Worm (Caenorhabditis elegans) whole organism, L3 larva: Measurements from ENCODE around the gene F08H9.2.

Experiments
- R02D3.7 ChIP-seq: fragments of 150-350 bp; optimal IDR thresholded peaks from 2 replicates; lab custom pipeline; 2014; ENCODE audit warnings: missing biosample characterization, missing genetic modification characterization
- aly-2 ChIP-seq: fragments of 150-350 bp; optimal IDR thresholded peaks from 2 replicates; lab custom pipeline; 2014; ENCODE audit warnings: missing biosample characterization, missing genetic modification characterization
- ama-1 ChIP-seq: fragments of 150-350 bp; optimal IDR thresholded peaks from 2 replicates; lab custom pipeline; 2018
- ceh-16 ChIP-seq: sonication (generic microtip); optimal IDR thresholded peaks from 2 replicates; lab custom pipeline; 2017; ENCODE audit warnings: missing biosample characterization, missing genetic modification characterization
- ceh-28 ChIP-seq: fragments of 150-350 bp; optimal IDR thresholded peaks from 2 replicates; lab custom pipeline; 2014; ENCODE audit warnings: missing biosample characterization, missing genetic modification reagents, missing genetic modification characterization
- ceh-82 ChIP-seq: fragments of 150-350 bp; optimal IDR thresholded peaks from 2 replicates; lab custom pipeline; 2014; ENCODE audit warnings: missing biosample characterization, missing genetic modification characterization
- daf-12 ChIP-seq: fragments of 150-350 bp; optimal IDR thresholded peaks from 2 replicates; lab custom pipeline; 2014; ENCODE audit warnings: missing biosample characterization, missing genetic modification reagents, missing genetic modification characterization
- egl-27 ChIP-seq: sonication (generic microtip); optimal IDR thresholded peaks from 4 replicates; lab custom pipeline; 2017; ENCODE audit warnings: missing biosample characterization, missing genetic modification reagents, missing genetic modification characterization
- egl-5 ChIP-seq: fragments of 150-350 bp; optimal IDR thresholded peaks from 2 replicates; lab custom pipeline; 2017; ENCODE audit warnings: missing biosample characterization, missing genetic modification reagents, missing genetic modification characterization, inconsistent platforms
- elt-2 ChIP-seq: sonication (generic microtip); optimal IDR thresholded peaks from 2 replicates; lab custom pipeline; 2016; ENCODE audit warnings: missing genetic modification reagents, mild to moderate bottlenecking, missing genetic modification characterization, missing compliant biosample characterization
- elt-3 ChIP-seq, 3 experiments: fragments of 150-350 bp in 1 of 3; sonication (generic microtip) in 2 of 3; optimal IDR thresholded peaks; 2 replicates in 2 of 3; 4 replicates in 1 of 3; lab custom pipeline; 2014 to 2017; ENCODE audit warnings: missing biosample characterization in 3 of 3, missing genetic modification characterization in 3 of 3
- fkh-10 ChIP-seq: sonication (generic microtip); optimal IDR thresholded peaks from 2 replicates; lab custom pipeline; 2017; ENCODE audit warnings: missing biosample characterization, missing genetic modification reagents, missing genetic modification characterization
- fkh-2 ChIP-seq: fragments of 150-350 bp; optimal IDR thresholded peaks from 2 replicates; lab custom pipeline; 2014; ENCODE audit warnings: missing biosample characterization, missing genetic modification reagents, missing genetic modification characterization
- hmg-11 ChIP-seq: sonication (generic microtip); optimal IDR thresholded peaks from 2 replicates; lab custom pipeline; 2016; ENCODE audit warnings: missing genetic modification characterization, missing compliant biosample characterization
- jun-1 ChIP-seq: fragments of 150-350 bp; optimal IDR thresholded peaks from 2 replicates; lab custom pipeline; 2014; ENCODE audit warnings: missing biosample characterization, missing genetic modification reagents, missing genetic modification characterization
- lin-15B ChIP-seq: fragments of 150-350 bp; optimal IDR thresholded peaks from 2 replicates; lab custom pipeline; 2014; ENCODE audit warnings: missing biosample characterization, missing genetic modification characterization
- lsy-12 ChIP-seq: sonication (generic microtip); optimal IDR thresholded peaks from 2 replicates; lab custom pipeline; 2016; ENCODE audit warnings: mild to moderate bottlenecking, missing genetic modification characterization, missing compliant biosample characterization
- mdl-1 ChIP-seq: fragments of 150-350 bp; optimal IDR thresholded peaks from 2 replicates; lab custom pipeline; 2014; ENCODE audit warnings: missing biosample characterization, missing genetic modification characterization
- nfya-1 ChIP-seq: sonication (generic microtip); optimal IDR thresholded peaks from 2 replicates; lab custom pipeline; 2017; ENCODE audit warnings: missing genetic modification characterization, mild to moderate bottlenecking, missing compliant biosample characterization, antibody characterized with exemption, moderate library complexity; ENCODE audit not compliant: insufficient read depth
- nhr-11 ChIP-seq: fragments of 150-350 bp; optimal IDR thresholded peaks from 2 replicates; lab custom pipeline; 2014; ENCODE audit warnings: missing biosample characterization, missing genetic modification characterization
- nhr-23 ChIP-seq: fragments of 150-350 bp; optimal IDR thresholded peaks from 2 replicates; lab custom pipeline; 2014; ENCODE audit warnings: missing biosample characterization, missing genetic modification reagents, missing genetic modification characterization
- nhr-237 ChIP-seq: fragments of 150-350 bp; optimal IDR thresholded peaks from 2 replicates; lab custom pipeline; 2014; ENCODE audit warnings: missing biosample characterization, missing genetic modification characterization
- nhr-25 ChIP-seq: sonication (generic microtip); optimal IDR thresholded peaks from 2 replicates; lab custom pipeline; 2017; ENCODE audit warnings: missing biosample characterization, missing genetic modification characterization
- nhr-28 ChIP-seq: fragments of 150-350 bp; optimal IDR thresholded peaks from 2 replicates; lab custom pipeline; 2014; ENCODE audit warnings: missing biosample characterization, missing genetic modification characterization
- nhr-43 ChIP-seq: sonication (generic microtip); optimal IDR thresholded peaks from 2 replicates; lab custom pipeline; 2016; ENCODE audit warnings: mild to moderate bottlenecking, missing genetic modification characterization, missing compliant biosample characterization; ENCODE audit not compliant: poor library complexity, severe bottlenecking
- nhr-76 ChIP-seq: fragments of 150-350 bp; sonication (generic microtip); optimal IDR thresholded peaks from 5 replicates; lab custom pipeline; 2014; ENCODE audit warnings: missing biosample characterization, missing genetic modification characterization
- nhr-77 ChIP-seq: fragments of 150-350 bp; optimal IDR thresholded peaks from 2 replicates; lab custom pipeline; 2014; ENCODE audit warnings: missing biosample characterization, missing genetic modification characterization
- pha-4 ChIP-seq: fragments of 150-350 bp; optimal IDR thresholded peaks from 2 replicates; lab custom pipeline; 2014; ENCODE audit warnings: missing biosample characterization, missing genetic modification reagents, missing genetic modification characterization
- pqm-1 ChIP-seq: fragments of 150-350 bp; optimal IDR thresholded peaks from 2 replicates; lab custom pipeline; 2017; ENCODE audit warnings: missing biosample characterization, missing genetic modification characterization, inconsistent platforms
- skn-1 ChIP-seq: fragments of 150-350 bp; optimal IDR thresholded peaks from 2 replicates; lab custom pipeline; 2014; ENCODE audit warnings: missing biosample characterization, missing genetic modification characterization
- snpc-4 ChIP-seq: fragments of 150-350 bp; optimal IDR thresholded peaks from 2 replicates; lab custom pipeline; 2014; ENCODE audit warnings: missing biosample characterization, missing genetic modification characterization
- tbx-2 ChIP-seq: sonication (generic microtip); optimal IDR thresholded peaks from 2 replicates; lab custom pipeline; 2016; ENCODE audit warnings: mild to moderate bottlenecking, missing genetic modification characterization, missing compliant biosample characterization
- unc-39 ChIP-seq: sonication (generic microtip); optimal IDR thresholded peaks from 4 replicates; lab custom pipeline; 2017; ENCODE audit warnings: missing biosample characterization, missing genetic modification characterization
- unc-62 ChIP-seq: fragments of 150-350 bp; sonication (generic microtip); optimal IDR thresholded peaks from 4 replicates; lab custom pipeline; 2014; ENCODE audit warnings: missing biosample characterization, missing genetic modification reagents, missing genetic modification characterization
- ztf-11 ChIP-seq: fragments of 150-350 bp; optimal IDR thresholded peaks from 2 replicates; lab custom pipeline; 2014; ENCODE audit warnings: missing biosample characterization, missing genetic modification characterization
- ztf-4 ChIP-seq: fragments of 150-350 bp; optimal IDR thresholded peaks from 2 replicates; lab custom pipeline; 2014; ENCODE audit warnings: missing biosample characterization, missing genetic modification characterization

Gene F08H9.2

ce11 chrV:14422317-14422716 is 38.1 kb upstream of the F08H9.2 start, which contains the start of gene pas-1:
Gene pas-1 (minus strand): TSS chrV:14422618.
- TF ChIP-seq ceh-16 (tag; lab: Kevin White, UChicago): no peak
- TF ChIP-seq ztf-4 (tag; lab: Kevin White, UChicago): no peak
- TF ChIP-seq elt-2 (tag; lab: Kevin White, UChicago): peak; percentile 6

DNA sequence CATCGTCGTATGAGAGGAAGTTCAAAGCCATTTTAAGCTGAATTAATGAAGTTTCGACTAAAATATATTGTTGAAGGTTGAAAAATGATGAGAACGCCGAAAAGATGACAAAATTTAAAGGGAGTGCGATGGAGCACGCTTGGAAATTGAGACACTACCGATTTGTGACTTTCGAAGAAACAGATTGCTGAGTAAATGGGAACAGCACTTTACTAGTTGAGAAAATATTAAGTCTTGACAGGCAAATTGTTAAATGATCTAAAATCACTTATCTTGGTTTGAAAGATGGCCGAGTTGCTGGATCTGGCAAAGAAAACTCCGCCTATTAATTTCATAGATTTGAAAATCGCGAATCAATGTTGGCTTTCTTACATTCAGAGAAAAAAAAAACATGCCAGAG is 37.2 kb upstream of the F08H9.2 start, which contains the start of gene rpoa-12:
TSS of gene rpoa-12 (minus strand) at position 37 of the 400 bp plus-strand sequence.
- TF ChIP-seq nhr-43 (tag; lab: Kevin White, UChicago): peak; percentile 19
- TF ChIP-seq fkh-2 (tag; lab: Kevin White, UChicago): no peak
- peak; percentile 51 for TF ChIP-seq nhr-23 (tag; lab: Kevin White, UChicago)
- TF ChIP-seq nhr-76 (tag; lab: Kevin White, UChicago): no peak
- TF ChIP-seq nfya-1 (tag; lab: Kevin White, UChicago): peak; percentile 46
- no peak for TF ChIP-seq jun-1 (tag; lab: Kevin White, UChicago)
- TF ChIP-seq lin-15B (tag; lab: Kevin White, UChicago): peak; percentile 64
- TF ChIP-seq nhr-25: peak; percentile 68
- TF ChIP-seq ama-1 (lab: Kevin White, UChicago): no peak
- TF ChIP-seq skn-1 (tag; lab: Kevin White, UChicago): peak; percentile 98
- TF ChIP-seq snpc-4 (tag; lab: Kevin White, UChicago): peak; percentile 24
- peak; percentile 52 for TF ChIP-seq pha-4

- TF ChIP-seq elt-3 (tag; optimal IDR thresholded peaks at IDR 0.05; lab: Kevin White, UChicago): no peak
- no peak for TF ChIP-seq skn-1 (tag; lab: Kevin White, UChicago)
- no peak for TF ChIP-seq nhr-77
- no peak for TF ChIP-seq aly-2 (tag; lab: Kevin White, UChicago)
- TF ChIP-seq ceh-82 (tag; lab: Kevin White, UChicago): no peak
- TF ChIP-seq fkh-2 (tag; lab: Kevin White, UChicago): no peak
- TF ChIP-seq egl-27 (tag; lab: Kevin White, UChicago): no peak
- peak; percentile 46 for TF ChIP-seq egl-5 (tag; lab: Kevin White, UChicago)
- peak; percentile 54 for TF ChIP-seq snpc-4 (tag; lab: Kevin White, UChicago)
- TF ChIP-seq lin-15B (tag; lab: Kevin White, UChicago): peak; percentile 5
- no peak for TF ChIP-seq tbx-2
- TF ChIP-seq ztf-11 (tag; lab: Kevin White, UChicago): no peak
- no peak for TF ChIP-seq pqm-1 (tag; lab: Kevin White, UChicago)
- no peak for TF ChIP-seq daf-12 (tag; lab: Kevin White, UChicago)
- TF ChIP-seq hmg-11 (tag; lab: Kevin White, UChicago): no peak
- TF ChIP-seq ceh-28: no peak
- TF ChIP-seq nfya-1 (tag; lab: Kevin White, UChicago): no peak
- no peak for TF ChIP-seq nhr-28
- no peak for TF ChIP-seq elt-2 (tag; lab: Kevin White, UChicago)
- TF ChIP-seq nhr-43 (tag; lab: Kevin White, UChicago): peak; percentile 53
- TF ChIP-seq mdl-1 (tag; lab: Kevin White, UChicago): no peak
- TF ChIP-seq, all 47 proteins: peak for 4
Measured at ce11 chrV:14424958-14425492, 35.4 kb upstream of the F08H9.2 start, which contains the start of gene rrsr-1. Gene rrsr-1 (minus strand): TSS chrV:14425008.

- no peak for TF ChIP-seq unc-62
- no peak for TF ChIP-seq nhr-237 (tag; lab: Kevin White, UChicago)
- TF ChIP-seq R02D3.7 (tag; lab: Kevin White, UChicago): no peak
- no peak for TF ChIP-seq jun-1 (tag; lab: Kevin White, UChicago)
- TF ChIP-seq skn-1 (tag; lab: Kevin White, UChicago): no peak
- no peak for TF ChIP-seq fkh-10
- no peak for TF ChIP-seq fkh-2 (tag; lab: Kevin White, UChicago)
- TF ChIP-seq ztf-11 (tag; lab: Kevin White, UChicago): no peak
- TF ChIP-seq lin-15B (tag; lab: Kevin White, UChicago): no peak
- TF ChIP-seq mdl-1 (tag; lab: Kevin White, UChicago): no peak
- TF ChIP-seq nhr-23 (tag; lab: Kevin White, UChicago): no peak
- no peak for TF ChIP-seq egl-5 (tag; lab: Kevin White, UChicago)
- TF ChIP-seq unc-39 (tag; lab: Kevin White, UChicago): no peak
- no peak for TF ChIP-seq ceh-28
- TF ChIP-seq nhr-11: no peak
- no peak for TF ChIP-seq snpc-4 (tag; lab: Kevin White, UChicago)
- TF ChIP-seq lsy-12 (tag; lab: Kevin White, UChicago): no peak
- no peak for TF ChIP-seq nhr-28
- TF ChIP-seq nhr-25: no peak
- TF ChIP-seq aly-2 (tag; lab: Kevin White, UChicago): no peak
- TF ChIP-seq, all 47 proteins: peak for 0
Measured at ce11 chrV:14426013-14426412, 34.5 kb upstream of the F08H9.2 start.
